Worm (Caenorhabditis elegans): ENCODE measurements around the gene nlp-79.

The nlp-79 gene

ce11 chrIV:13149276-13149675 is at the start of gene nlp-79:
TSS of gene nlp-79 (plus strand) at chrIV:13149576.
- TF ChIP-seq ceh-30 (tag; optimal IDR thresholded peaks at IDR 0.05) = no peak
- no peak for TF ChIP-seq K09A11.1 (tag; optimal IDR thresholded peaks at IDR 0.05; ENCODE audit: insufficient read depth)
- TF ChIP-seq ref-2 (tag; optimal IDR thresholded peaks at IDR 0.05) = no peak
- TF ChIP-seq ceh-9 (tag; optimal IDR thresholded peaks at IDR 0.05) = no peak
- TF ChIP-seq ceh-2 (tag; optimal IDR thresholded peaks at IDR 0.05) = no peak
- TF ChIP-seq nfya-1 (tag; optimal IDR thresholded peaks at IDR 0.05) = no peak
- no peak for TF ChIP-seq zip-5 (tag; optimal IDR thresholded peaks at IDR 0.05)
- TF ChIP-seq fkh-6 (tag; optimal IDR thresholded peaks at IDR 0.05) = no peak
- no peak for TF ChIP-seq unc-55 (GFP tag; optimal IDR thresholded peaks at IDR 0.05)
- no peak for TF ChIP-seq ahr-1 (tag; optimal IDR thresholded peaks at IDR 0.05)

- TF ChIP-seq nfya-1 (tag; optimal IDR thresholded peaks at IDR 0.05) (no peak), hlh-13 (GFP tag; optimal IDR thresholded peaks at IDR 0.05) (no peak), sdc-2 (tag; optimal IDR thresholded peaks at IDR 0.05) (no peak), ttx-3 (tag; optimal IDR thresholded peaks at IDR 0.05) (no peak), hlh-30 (tag; optimal IDR thresholded peaks at IDR 0.05; ENCODE audit: insufficient read depth) (no peak), pros-1 (tag; optimal IDR thresholded peaks at IDR 0.05) (no peak), dve-1 (tag; optimal IDR thresholded peaks at IDR 0.05) (no peak), nhr-11 (tag; optimal IDR thresholded peaks at IDR 0.05) (no peak), unc-55 (GFP tag; optimal IDR thresholded peaks at IDR 0.05) (no peak), ets-4 (tag; optimal IDR thresholded peaks at IDR 0.05) (no peak), Y22D7AL.16 (tag; optimal IDR thresholded peaks at IDR 0.05) (no peak), pag-3 (tag; optimal IDR thresholded peaks at IDR 0.05; ENCODE audit: borderline replicate concordance) (no peak)
These were observed 49.0 kb upstream of the nlp-79 start, which contains the start of gene fask-1 for ce11 chrIV:13100415-13100814. TSS of gene fask-1 (plus strand) at chrIV:13100715.

ce11 chrIV:13104900-13105299 is 44.5 kb upstream of the nlp-79 start, which contains the start of gene rde-11:
TSS of gene rde-11 (plus strand) at chrIV:13105200.
- no peak for TF ChIP-seq pha-4 (tag; optimal IDR thresholded peaks at IDR 0.05)
- TF ChIP-seq madf-2 (tag; optimal IDR thresholded peaks at IDR 0.05) = no peak
- no peak for TF ChIP-seq ceh-22 (tag; optimal IDR thresholded peaks at IDR 0.05)
- no peak for TF ChIP-seq eyg-1 (tag; optimal IDR thresholded peaks at IDR 0.05)
- no peak for TF ChIP-seq lin-11 (tag; optimal IDR thresholded peaks at IDR 0.05)
- no peak for TF ChIP-seq hlh-8 (tag; optimal IDR thresholded peaks at IDR 0.05)
- TF ChIP-seq hlh-6 (tag; optimal IDR thresholded peaks at IDR 0.05) = no peak
- TF ChIP-seq fax-1 (tag; optimal IDR thresholded peaks at IDR 0.05) = no peak
- TF ChIP-seq ttx-3 (tag; optimal IDR thresholded peaks at IDR 0.05) = no peak
- TF ChIP-seq pag-3 (tag; optimal IDR thresholded peaks at IDR 0.05; ENCODE audit: borderline replicate concordance) = no peak
- no peak for TF ChIP-seq C38D4.7 (GFP tag; optimal IDR thresholded peaks at IDR 0.05)
- no peak for TF ChIP-seq ama-1 (optimal IDR thresholded peaks at IDR 0.05)

ce11 chrIV:13107359-13107758 is 42.0 kb upstream of the nlp-79 start, which contains the start of gene B0564.2:
TSS of gene B0564.2 (plus strand) at chrIV:13107659.
- no peak for TF ChIP-seq ceh-31 (tag; optimal IDR thresholded peaks at IDR 0.05)
- TF ChIP-seq gmeb-2 (tag; optimal IDR thresholded peaks at IDR 0.05) = no peak
- no peak for TF ChIP-seq ahr-1 (tag; optimal IDR thresholded peaks at IDR 0.05)
- TF ChIP-seq pros-1 (tag; optimal IDR thresholded peaks at IDR 0.05) = no peak
- TF ChIP-seq lin-11 (tag; optimal IDR thresholded peaks at IDR 0.05) = no peak
- TF ChIP-seq nhr-232 (tag; optimal IDR thresholded peaks at IDR 0.05) = no peak
- TF ChIP-seq ceh-24 (tag; optimal IDR thresholded peaks at IDR 0.05) = no peak
- TF ChIP-seq ceh-14 (tag; optimal IDR thresholded peaks at IDR 0.05) = no peak
- no peak for TF ChIP-seq sox-2 (GFP tag; IDR thresholded peaks at IDR 0.05)
- no peak for TF ChIP-seq fax-1 (tag; optimal IDR thresholded peaks at IDR 0.05)
- no peak for TF ChIP-seq syd-9 (tag; optimal IDR thresholded peaks at IDR 0.05)
- no peak for TF ChIP-seq fkh-6 (tag; optimal IDR thresholded peaks at IDR 0.05)
- no peak for TF ChIP-seq ama-1 (optimal IDR thresholded peaks at IDR 0.05)
- TF ChIP-seq lim-6 (tag; optimal IDR thresholded peaks at IDR 0.05) = no peak
- TF ChIP-seq che-1 (tag; optimal IDR thresholded peaks at IDR 0.05) = no peak
- no peak for TF ChIP-seq pha-4 (tag; optimal IDR thresholded peaks at IDR 0.05)
- no peak for TF ChIP-seq hlh-8 (tag; optimal IDR thresholded peaks at IDR 0.05)

All from whole organism, late embryonic.